Worm (Caenorhabditis elegans) whole organism, young adult: ENCODE measurements around the gene ent-1.
A peak's percentile ranks its signal among the peaks of the same experiment; 100 is the strongest.

Experiments used
- C06A6.2 ChIP-seq: fragments of 200-800 bp; sonication (Bioruptor generic); conservative IDR thresholded peaks from 2 replicates; pipeline ENCODE4 v1.3.6; 2022; ENCODE audit warnings: missing genetic modification characterization, missing compliant biosample characterization
- D2030.7 ChIP-seq: fragments of 200-800 bp; sonication (Bioruptor generic); IDR thresholded peaks from 2 replicates; pipeline ENCODE4 v1.3.6; 2022; ENCODE audit warnings: missing genetic modification reagents, missing genetic modification characterization, missing compliant biosample characterization
- F22D6.2 ChIP-seq: sonication (generic microtip); optimal IDR thresholded peaks from 2 replicates; lab custom pipeline; 2016; ENCODE audit warnings: mild to moderate bottlenecking, missing genetic modification characterization, missing compliant biosample characterization
- F39B2.1 ChIP-seq: fragments of 200-800 bp; sonication (Bioruptor generic); IDR thresholded peaks from 2 replicates; pipeline ENCODE4 v1.3.6; 2022; ENCODE audit warnings: missing genetic modification reagents, missing genetic modification characterization, missing compliant biosample characterization
- F52B5.7 ChIP-seq: sonication (generic microtip); optimal IDR thresholded peaks from 2 replicates; lab custom pipeline; 2016; ENCODE audit warnings: mild to moderate bottlenecking, missing genetic modification characterization, missing compliant biosample characterization
- K11D2.4 ChIP-seq: fragments of 200-800 bp; sonication (Bioruptor generic); IDR thresholded peaks from 2 replicates; pipeline ENCODE4 v1.3.6; 2022; ENCODE audit warnings: missing genetic modification reagents, missing genetic modification characterization, missing compliant biosample characterization
- Y67H2A.10 ChIP-seq: fragments of 200-800 bp; sonication (Bioruptor generic); conservative IDR thresholded peaks from 2 replicates; pipeline ENCODE4 v1.3.6; 2022; ENCODE audit warnings: missing genetic modification reagents, missing genetic modification characterization, missing compliant biosample characterization
- aptf-3 ChIP-seq: fragments of 200-800 bp; sonication (Bioruptor generic); IDR thresholded peaks from 2 replicates; pipeline ENCODE4 v1.3.6; 2022; ENCODE audit warnings: missing genetic modification characterization, missing compliant biosample characterization
- atf-7 ChIP-seq: sonication (generic microtip); optimal IDR thresholded peaks from 2 replicates; lab custom pipeline; 2017; ENCODE audit warnings: mild to moderate bottlenecking, missing genetic modification characterization, missing compliant biosample characterization
- athp-1 ChIP-seq: sonication (generic microtip); optimal IDR thresholded peaks from 2 replicates; lab custom pipeline; 2017; ENCODE audit warnings: mild to moderate bottlenecking, missing genetic modification characterization, missing compliant biosample characterization
- attf-6 ChIP-seq: fragments of 200-800 bp; sonication (Bioruptor generic); IDR thresholded peaks from 2 replicates; pipeline ENCODE4 v1.3.6; 2022; ENCODE audit warnings: missing genetic modification reagents, missing genetic modification characterization, missing compliant biosample characterization
- cebp-1 ChIP-seq, 2 experiments: fragments of 200-800 bp in 1 of 2; sonication (Bioruptor generic) in 1 of 2; sonication (generic microtip) in 1 of 2; IDR thresholded peaks in 1 of 2; optimal IDR thresholded peaks in 1 of 2; 2 replicates each; pipeline versions ENCODE4 v1.3.6 to Lab custom; 2017 to 2022; ENCODE audit warnings: missing compliant biosample characterization in 2 of 2, missing genetic modification characterization in 2 of 2, mild to moderate bottlenecking in 1 of 2, missing genetic modification reagents in 1 of 2, moderate library complexity in 1 of 2
- ceh-27 ChIP-seq: fragments of 200-800 bp; sonication (Bioruptor generic); optimal IDR thresholded peaks from 2 replicates; lab custom pipeline; 2018; ENCODE audit warnings: mild to moderate bottlenecking, missing genetic modification characterization, moderate library complexity, missing compliant biosample characterization
- ceh-58 ChIP-seq: fragments of 200-800 bp; sonication (Bioruptor generic); IDR thresholded peaks from 2 replicates; pipeline ENCODE4 v1.3.6; 2022; ENCODE audit warnings: missing genetic modification characterization, missing compliant biosample characterization
- die-1 ChIP-seq: sonication (generic microtip); optimal IDR thresholded peaks from 2 replicates; lab custom pipeline; 2016; ENCODE audit warnings: missing genotype, mild to moderate bottlenecking, missing genetic modification characterization, missing compliant biosample characterization
- dpff-1 ChIP-seq: sonication (generic microtip); optimal IDR thresholded peaks from 2 replicates; lab custom pipeline; 2017; ENCODE audit warnings: mild to moderate bottlenecking, missing genetic modification characterization, missing compliant biosample characterization
- egl-44 ChIP-seq: fragments of 200-800 bp; sonication (Bioruptor generic); IDR thresholded peaks from 2 replicates; pipeline ENCODE4 v1.3.6; 2022; ENCODE audit warnings: missing genetic modification reagents, missing genetic modification characterization, missing compliant biosample characterization
- fkh-3 ChIP-seq: sonication (generic microtip); optimal IDR thresholded peaks from 2 replicates; lab custom pipeline; 2016; ENCODE audit warnings: mild to moderate bottlenecking, missing genetic modification characterization, missing compliant biosample characterization
- let-607 ChIP-seq, 2 experiments: fragments of 200-800 bp in 1 of 2; sonication (Bioruptor generic) in 1 of 2; sonication (generic microtip) in 1 of 2; optimal IDR thresholded peaks; 2 replicates each; lab custom pipeline; 2016 to 2018; ENCODE audit warnings: mild to moderate bottlenecking in 2 of 2, missing compliant biosample characterization in 2 of 2, missing genetic modification characterization in 2 of 2, moderate library complexity in 2 of 2, missing genotype in 1 of 2
- madf-8 ChIP-seq: fragments of 200-800 bp; sonication (Bioruptor generic); conservative IDR thresholded peaks from 2 replicates; pipeline ENCODE4 v1.3.6; 2022; ENCODE audit warnings: missing genetic modification reagents, missing genetic modification characterization, missing compliant biosample characterization
- mel-28 ChIP-seq: sonication (generic microtip); optimal IDR thresholded peaks from 2 replicates; lab custom pipeline; 2016; ENCODE audit warnings: borderline replicate concordance, mild to moderate bottlenecking, missing genetic modification characterization, missing compliant biosample characterization
- mxl-1 ChIP-seq: sonication (generic microtip); optimal IDR thresholded peaks from 2 replicates; lab custom pipeline; 2016; ENCODE audit warnings: missing genetic modification characterization, missing compliant biosample characterization
- nfyb-1 ChIP-seq: fragments of 200-800 bp; sonication (Bioruptor generic); IDR thresholded peaks from 2 replicates; pipeline ENCODE4 v1.3.6; 2022; ENCODE audit warnings: missing genetic modification reagents, missing genetic modification characterization, missing compliant biosample characterization
- pha-4 ChIP-seq: fragments of 150-350 bp; sonication (generic microtip); optimal IDR thresholded peaks from 2 replicates; lab custom pipeline; 2014; ENCODE audit warnings: missing biosample characterization, missing genetic modification reagents, missing genetic modification characterization
- rcor-1 ChIP-seq: fragments of 200-800 bp; sonication (Bioruptor generic); IDR thresholded peaks from 2 replicates; pipeline ENCODE4 v1.3.6; 2022; ENCODE audit warnings: missing genetic modification reagents, missing genetic modification characterization, missing compliant biosample characterization
- rpc-1 ChIP-seq, 2 experiments: fragments of 150-350 bp in 1 of 2; sonication (generic microtip) in 1 of 2; optimal IDR thresholded peaks; 2 replicates each; lab custom pipeline; 2014 to 2018; ENCODE audit warnings: missing biosample characterization in 1 of 2, missing genetic modification characterization in 1 of 2, missing genetic modification reagents in 1 of 2, missing genotype in 1 of 2
- sdz-38 ChIP-seq: sonication (generic microtip); optimal IDR thresholded peaks from 2 replicates; lab custom pipeline; 2016; ENCODE audit warnings: missing genotype, missing genetic modification characterization, missing compliant biosample characterization
- snpc-1.3 ChIP-seq: sonication (generic microtip); optimal IDR thresholded peaks from 2 replicates; lab custom pipeline; 2017; ENCODE audit warnings: missing genetic modification characterization, mild to moderate bottlenecking, missing compliant biosample characterization, antibody characterized with exemption, moderate library complexity, missing genotype, missing genetic modification reagents; ENCODE audit not compliant: insufficient read depth
- tbp1 ChIP-seq: fragments of 200-800 bp; sonication (Bioruptor generic); optimal IDR thresholded peaks from 2 replicates; lab custom pipeline; 2018; ENCODE audit warnings: mild to moderate bottlenecking, missing genetic modification characterization, missing compliant biosample characterization
- unc-62 ChIP-seq: fragments of 150-350 bp; optimal IDR thresholded peaks from 2 replicates; lab custom pipeline; 2014; ENCODE audit warnings: missing biosample characterization, missing genetic modification reagents, missing genetic modification characterization

ent-1 gene

ce11 chrIV:11651965-11652453 lies 3.3 kb downstream of the ent-1 start, which contains the start of the genes acl-3 and ndub-6:
TSS of gene acl-3 (minus strand) at chrIV:11652023.
TSS of gene ndub-6 (plus strand) at chrIV:11652403.
- TF ChIP-seq rcor-1 (GFP tag; lab: Robert Waterston, UW) (no peak), rpc-1 (optimal IDR thresholded peaks at IDR 0.05; lab: Kevin White, UChicago) (no peak), rpc-1 (tag; optimal IDR thresholded peaks at IDR 0.05; lab: Kevin White, UChicago) (no peak), snpc-1.3 (tag; lab: Kevin White, UChicago) (no peak), mxl-1 (tag; lab: Kevin White, UChicago) (no peak), Y67H2A.10 (no peak), madf-8 (no peak), nfyb-1 (GFP tag; lab: Robert Waterston, UW) (no peak), F39B2.1 (GFP tag; lab: Robert Waterston, UW) (no peak)

ce11 chrIV:11650344-11650743 lies 4.9 kb downstream of the ent-1 start:
- TF ChIP-seq nfyb-1 (GFP tag; lab: Robert Waterston, UW) (0 out of 2 replicates have a peak, but pooled peaks have one; percentile 15), pha-4 (tag; lab: Kevin White, UChicago) (no peak), egl-44 (GFP tag; lab: Robert Waterston, UW) (no peak)

ce11 chrIV:11649031-11649430 lies 6.2 kb downstream of the ent-1 start, which contains the start of gene ZK809.8:
TSS of gene ZK809.8 (minus strand) at chrIV:11649064.
- TF ChIP-seq die-1 (tag; lab: Kevin White, UChicago) (no peak), mel-28 (no peak), D2030.7 (GFP tag; lab: Robert Waterston, UW) (no peak), let-607 (tag; optimal IDR thresholded peaks at IDR 0.05; lab: Kevin White, UChicago) (no peak), C06A6.2 (GFP tag; lab: Robert Waterston, UW) (no peak), attf-6 (GFP tag; lab: Robert Waterston, UW) (no peak), sdz-38 (tag; lab: Kevin White, UChicago) (no peak), atf-7 (no peak), ceh-58 (no peak), ceh-27 (GFP tag; lab: Kevin White, UChicago) (no peak), K11D2.4 (GFP tag; lab: Robert Waterston, UW) (no peak), tbp1 (GFP tag; lab: Kevin White, UChicago) (no peak)

- TF ChIP-seq F22D6.2 (tag; lab: Kevin White, UChicago) (no peak), unc-62 (GFP tag; lab: Kevin White, UChicago) (no peak), aptf-3 (GFP tag; lab: Robert Waterston, UW) (no peak), Y67H2A.10 (no peak), F52B5.7 (tag; lab: Kevin White, UChicago) (no peak), dpff-1 (tag; lab: Kevin White, UChicago) (no peak)
These were observed 8.4 kb downstream of the ent-1 start for ce11 chrIV:11646908-11647307.

ce11 chrIV:11645354-11645753 lies 9.9 kb downstream of the ent-1 start:
- no peak for TF ChIP-seq fkh-3 (tag; lab: Kevin White, UChicago)

ce11 chrIV:11644705-11645104 lies 10.6 kb downstream of the ent-1 start:
- 0 out of 2 replicates have a peak, but pooled peaks have one; percentile 22 for TF ChIP-seq cebp-1 (GFP tag; IDR thresholded peaks at IDR 0.05; lab: Robert Waterston, UW)
- peak; percentile 21 for TF ChIP-seq cebp-1 (tag; optimal IDR thresholded peaks at IDR 0.05; lab: Kevin White, UChicago)
- peak; percentile 13 for TF ChIP-seq F52B5.7 (tag; lab: Kevin White, UChicago)
- no peak for TF ChIP-seq athp-1 (tag; lab: Kevin White, UChicago)
